Worm (Caenorhabditis elegans) whole organism, early embryonic: Measurements from ENCODE around the gene rps-1.

Experiments used
- B0310.2 ChIP-seq: sonication (generic microtip); optimal IDR thresholded peaks from 2 replicates; lab custom pipeline; 2016; ENCODE audit warnings: mild to moderate bottlenecking, missing genetic modification characterization, missing compliant biosample characterization
- F13C5.2 ChIP-seq: sonication (generic microtip); optimal IDR thresholded peaks from 2 replicates; lab custom pipeline; 2017; ENCODE audit warnings: mild to moderate bottlenecking, missing genetic modification characterization, inconsistent platforms, missing compliant biosample characterization
- aly-1 ChIP-seq: sonication (generic microtip); optimal IDR thresholded peaks from 2 replicates; lab custom pipeline; 2016; ENCODE audit warnings: missing genetic modification characterization, missing compliant biosample characterization
- ama-1 ChIP-seq: fragments of 150-350 bp; optimal IDR thresholded peaks from 2 replicates; lab custom pipeline; 2014
- ceh-13 ChIP-seq: fragments of 200-800 bp; sonication (Bioruptor generic); optimal IDR thresholded peaks from 2 replicates; lab custom pipeline; 2018; ENCODE audit warnings: mild to moderate bottlenecking, missing genetic modification characterization, missing compliant biosample characterization
- ceh-36 ChIP-seq: sonication (generic microtip); optimal IDR thresholded peaks from 2 replicates; lab custom pipeline; 2016; ENCODE audit warnings: missing genetic modification characterization, inconsistent platforms, missing compliant biosample characterization
- ets-7 ChIP-seq: sonication (generic microtip); optimal IDR thresholded peaks from 2 replicates; lab custom pipeline; 2016; ENCODE audit warnings: missing genotype, missing genetic modification characterization, missing compliant biosample characterization
- flt-1 ChIP-seq: fragments of 200-800 bp; sonication (Bioruptor generic); IDR thresholded peaks from 2 replicates; pipeline ENCODE4 v1.3.6; 2022; ENCODE audit warnings: missing genetic modification characterization, missing compliant biosample characterization
- hmbx-1 ChIP-seq: sonication (generic microtip); optimal IDR thresholded peaks from 2 replicates; lab custom pipeline; 2016; ENCODE audit warnings: mild to moderate bottlenecking, missing genetic modification characterization, missing compliant biosample characterization
- hmg-4 ChIP-seq: fragments of 200-800 bp; sonication (Bioruptor generic); optimal IDR thresholded peaks from 2 replicates; lab custom pipeline; 2018; ENCODE audit warnings: mild to moderate bottlenecking, missing genetic modification characterization, missing compliant biosample characterization
- hnd-1 ChIP-seq: sonication (generic microtip); optimal IDR thresholded peaks from 2 replicates; lab custom pipeline; 2016; ENCODE audit warnings: missing genetic modification characterization, missing compliant biosample characterization
- pes-1 ChIP-seq: fragments of 200-800 bp; sonication (Bioruptor generic); IDR thresholded peaks from 2 replicates; pipeline ENCODE4 v1.3.6; 2022; ENCODE audit warnings: missing genetic modification reagents, missing genetic modification characterization, missing compliant biosample characterization
- scrt-1 ChIP-seq: fragments of 200-800 bp; sonication (Bioruptor generic); IDR thresholded peaks from 2 replicates; pipeline ENCODE4 v1.3.6; 2022; ENCODE audit warnings: missing genetic modification characterization, missing compliant biosample characterization
- sea-1 ChIP-seq: fragments of 200-800 bp; sonication (Bioruptor generic); conservative IDR thresholded peaks from 2 replicates; pipeline ENCODE4 v1.3.6; 2022; ENCODE audit warnings: missing genetic modification characterization, missing compliant biosample characterization
- tbx-11 ChIP-seq: fragments of 200-800 bp; sonication (Bioruptor generic); IDR thresholded peaks from 2 replicates; pipeline ENCODE4 v1.3.6; 2022; ENCODE audit warnings: missing genetic modification characterization, missing compliant biosample characterization
- tbx-37 ChIP-seq: fragments of 200-800 bp; sonication (Bioruptor generic); conservative IDR thresholded peaks from 2 replicates; pipeline ENCODE4 v1.3.6; 2022; ENCODE audit warnings: missing genetic modification reagents, missing genetic modification characterization, missing compliant biosample characterization
- tra-4 ChIP-seq: sonication (generic microtip); optimal IDR thresholded peaks from 2 replicates; lab custom pipeline; 2017; ENCODE audit warnings: missing genetic modification characterization, missing compliant biosample characterization

The rps-1 gene

DNA sequence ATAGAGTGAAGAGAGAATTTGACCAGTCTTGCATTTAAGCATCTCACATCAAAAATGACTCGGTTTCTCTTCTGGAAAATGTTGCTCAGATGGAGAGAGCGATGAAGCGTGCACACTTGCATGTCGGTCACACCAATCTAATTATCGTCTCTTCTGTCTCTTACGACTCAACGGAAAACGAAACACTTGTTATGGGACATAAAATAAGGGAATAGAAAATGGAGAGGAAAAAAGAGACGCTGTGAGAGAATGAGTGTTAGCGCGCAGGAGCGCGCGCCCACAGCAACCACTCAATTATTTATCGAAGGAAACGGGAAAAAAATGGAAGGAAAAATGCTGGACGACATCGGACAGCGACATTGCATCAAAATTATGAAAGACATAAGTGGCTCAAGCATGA, 30.0 kb downstream of the rps-1 start:
- no peak for TF ChIP-seq ceh-13
- TF ChIP-seq hmg-4 (GFP tag; lab: Kevin White, UChicago), result no peak
- no peak for TF ChIP-seq tbx-37 (GFP tag; lab: Robert Waterston, UW)
- no peak for TF ChIP-seq pes-1 (GFP tag; lab: Robert Waterston, UW)
- TF ChIP-seq hnd-1 (tag; lab: Kevin White, UChicago), result no peak
- no peak for TF ChIP-seq ets-7 (tag; lab: Kevin White, UChicago)
- TF ChIP-seq ceh-36 (tag; lab: Kevin White, UChicago), result no peak
- TF ChIP-seq hmbx-1, result no peak

DNA sequence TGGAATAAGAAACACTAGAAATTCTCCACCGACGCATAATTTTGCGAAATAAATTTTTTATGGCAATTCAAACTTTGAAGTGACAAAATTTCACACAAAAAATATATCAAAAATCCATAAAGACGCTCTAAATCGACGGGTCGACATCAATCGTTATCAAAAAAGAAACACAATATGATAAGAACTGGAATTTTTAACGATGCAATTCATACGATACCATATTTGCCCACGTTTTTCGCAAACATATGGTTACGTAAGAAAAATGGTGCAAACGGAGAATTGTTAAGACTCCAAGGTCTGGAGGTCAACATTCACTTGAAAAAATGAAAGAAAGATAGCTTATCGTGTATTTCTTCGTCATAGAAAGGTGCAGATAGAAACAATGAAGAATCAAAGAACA, 30.4 kb downstream of the rps-1 start:
- TF ChIP-seq B0310.2 (tag; lab: Kevin White, UChicago) (no peak), hmbx-1 (no peak), pes-1 (GFP tag; lab: Robert Waterston, UW) (no peak), ceh-36 (tag; lab: Kevin White, UChicago) (no peak), tra-4 (tag; lab: Kevin White, UChicago) (no peak), tbx-37 (GFP tag; lab: Robert Waterston, UW) (no peak), tbx-11 (GFP tag; lab: Robert Waterston, UW) (no peak), ets-7 (tag; lab: Kevin White, UChicago) (no peak)

DNA sequence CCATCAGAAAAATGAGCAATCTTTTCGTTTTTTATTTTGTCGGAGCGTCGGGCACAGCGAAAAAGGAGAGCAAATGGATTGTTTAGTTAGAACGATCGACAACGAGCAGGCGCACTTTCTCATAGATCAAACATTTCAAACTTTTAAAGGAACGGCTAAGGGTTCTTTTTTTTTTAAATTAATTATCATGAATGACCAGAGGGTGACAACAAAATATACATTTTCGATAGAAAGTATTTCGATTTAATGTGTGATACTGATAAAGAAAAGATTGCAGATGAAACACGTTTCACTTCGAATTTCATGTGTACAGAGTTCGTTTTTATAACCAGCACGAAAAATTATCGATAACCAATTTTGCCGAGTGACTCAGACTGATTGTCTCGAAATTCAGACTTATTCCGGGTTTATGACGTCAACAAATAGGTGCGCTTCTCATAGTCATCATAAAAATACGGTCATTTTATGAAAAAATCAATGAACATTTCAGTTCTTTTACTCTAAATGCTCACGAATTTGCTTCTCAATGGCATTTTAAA, 30.9 kb downstream of the rps-1 start:
- TF ChIP-seq ama-1 (lab: Kevin White, UChicago) (no peak), hmg-4 (GFP tag; lab: Kevin White, UChicago) (no peak), tra-4 (tag; lab: Kevin White, UChicago) (no peak)

DNA sequence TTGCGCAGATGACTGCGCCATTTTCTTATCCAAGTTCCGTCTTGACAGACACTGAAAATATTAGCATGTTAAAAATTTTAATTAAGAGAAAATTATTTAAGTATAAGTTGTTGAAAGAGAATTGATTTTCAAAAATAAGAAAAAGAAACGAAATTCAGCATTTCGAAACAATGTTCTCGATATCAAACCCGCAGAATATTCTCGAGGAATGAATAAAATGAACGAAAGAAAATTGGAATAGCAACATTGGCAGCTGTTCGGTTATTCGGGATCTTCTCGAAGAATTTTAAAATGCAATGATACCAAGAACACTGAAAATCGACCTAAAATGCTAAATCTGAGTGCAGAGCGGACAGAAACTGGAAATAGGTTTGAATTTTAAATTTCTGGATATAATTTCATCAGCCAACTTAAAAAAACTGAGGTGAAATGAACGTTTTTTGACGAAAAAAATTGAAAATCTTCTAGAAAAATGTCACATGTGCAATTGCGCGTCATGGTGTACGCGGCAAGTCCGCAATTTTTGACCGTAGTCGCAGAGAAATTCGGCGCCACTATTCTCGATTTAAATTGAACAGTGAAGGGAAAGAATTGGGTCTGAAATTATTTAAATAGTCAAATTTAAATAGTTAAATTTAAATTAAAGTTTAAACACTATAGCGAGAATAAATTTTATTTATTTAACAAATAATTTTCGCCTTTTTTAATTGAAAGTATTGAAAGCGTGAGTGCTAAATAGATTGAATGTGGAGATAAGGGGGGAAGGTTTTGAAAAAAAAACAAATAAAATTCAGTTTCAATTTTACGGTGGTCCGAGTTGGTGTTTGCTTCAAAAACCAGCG, 32.6 kb downstream of the rps-1 start, which contains the start of the genes cct-5 and F25F2.1:
TSS of gene cct-5 (minus strand) at position 51 of the 842 bp plus-strand sequence.
TSS of gene F25F2.1 (plus strand) at position 792 of the 842 bp plus-strand sequence.
- TF ChIP-seq ceh-13 (peak; percentile 1), F13C5.2 (peak; percentile 66), hmbx-1 (no peak)

DNA sequence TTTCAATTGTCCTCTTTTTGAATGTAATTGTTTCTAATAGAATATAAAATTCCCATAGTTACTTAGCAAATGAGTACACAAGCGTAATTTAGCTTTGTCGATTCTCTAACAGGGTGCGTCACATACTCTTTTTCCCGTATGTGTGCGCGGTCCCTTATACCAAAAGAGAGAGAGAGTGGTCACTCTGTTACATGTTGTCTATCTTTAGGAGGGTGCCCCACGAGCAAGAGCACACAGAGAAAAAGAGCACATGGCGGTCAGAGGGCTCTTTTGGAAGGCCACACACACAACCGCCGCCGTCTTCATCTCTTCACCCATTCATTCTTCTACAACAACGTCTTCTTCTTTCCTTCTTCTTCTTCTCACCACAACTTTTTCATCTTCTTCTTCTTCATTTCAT, 38.2 kb downstream of the rps-1 start:
- no peak for TF ChIP-seq B0310.2 (tag; lab: Kevin White, UChicago)
- peak; percentile 63 for TF ChIP-seq hmg-4 (GFP tag; lab: Kevin White, UChicago)
- peak; percentile 7 for TF ChIP-seq F13C5.2

DNA sequence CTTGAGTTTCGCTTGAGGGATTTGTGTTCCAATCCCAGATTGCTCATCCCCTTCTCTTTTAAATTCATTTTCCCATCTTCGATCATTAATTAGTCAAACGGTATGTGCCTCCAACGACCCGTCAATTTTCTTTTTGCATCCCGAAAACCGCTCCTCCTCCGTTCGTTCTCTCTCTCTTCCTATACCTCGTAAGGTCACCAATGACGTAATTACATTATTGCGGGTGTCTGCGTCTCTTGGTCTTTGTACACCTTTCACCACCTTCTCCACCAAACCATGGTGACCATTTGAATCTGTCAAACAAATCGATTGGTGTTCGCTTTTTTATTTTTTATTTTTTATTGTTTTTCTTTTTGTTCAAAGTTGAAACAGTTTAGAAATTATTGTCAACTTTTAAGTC, 39.5 kb downstream of the rps-1 start:
- peak; percentile 5 for TF ChIP-seq hmg-4 (GFP tag; lab: Kevin White, UChicago)
- TF ChIP-seq ama-1 (lab: Kevin White, UChicago), result no peak

DNA sequence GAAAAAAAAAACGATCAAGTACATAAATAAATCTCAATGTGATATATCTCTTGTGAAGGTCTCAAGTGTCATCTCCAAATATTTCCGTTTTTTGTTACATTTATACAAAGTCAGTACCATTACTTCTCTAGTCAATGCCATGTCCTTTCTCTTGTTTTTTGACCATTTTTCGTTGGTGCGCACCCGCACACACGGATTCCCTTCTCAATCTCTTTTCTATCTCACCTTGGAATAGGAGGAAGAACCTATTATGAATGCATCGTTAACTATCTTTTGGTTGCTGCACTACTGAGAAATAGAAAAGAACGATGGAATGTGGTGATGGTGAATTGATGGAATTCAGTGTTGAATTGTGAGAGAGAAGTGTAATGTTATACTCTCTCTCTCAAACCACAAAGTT, 42.1 kb downstream of the rps-1 start:
- TF ChIP-seq F13C5.2 (no peak), ama-1 (lab: Kevin White, UChicago) (no peak), scrt-1 (no peak), ets-7 (tag; lab: Kevin White, UChicago) (no peak), tbx-11 (GFP tag; lab: Robert Waterston, UW) (no peak), tra-4 (tag; lab: Kevin White, UChicago) (no peak), sea-1 (no peak), ceh-36 (tag; lab: Kevin White, UChicago) (no peak), ceh-13 (no peak), tbx-37 (GFP tag; lab: Robert Waterston, UW) (no peak), flt-1 (no peak), pes-1 (GFP tag; lab: Robert Waterston, UW) (no peak), hmbx-1 (no peak), aly-1 (tag; lab: Kevin White, UChicago) (no peak), hmg-4 (GFP tag; lab: Kevin White, UChicago) (no peak)

DNA sequence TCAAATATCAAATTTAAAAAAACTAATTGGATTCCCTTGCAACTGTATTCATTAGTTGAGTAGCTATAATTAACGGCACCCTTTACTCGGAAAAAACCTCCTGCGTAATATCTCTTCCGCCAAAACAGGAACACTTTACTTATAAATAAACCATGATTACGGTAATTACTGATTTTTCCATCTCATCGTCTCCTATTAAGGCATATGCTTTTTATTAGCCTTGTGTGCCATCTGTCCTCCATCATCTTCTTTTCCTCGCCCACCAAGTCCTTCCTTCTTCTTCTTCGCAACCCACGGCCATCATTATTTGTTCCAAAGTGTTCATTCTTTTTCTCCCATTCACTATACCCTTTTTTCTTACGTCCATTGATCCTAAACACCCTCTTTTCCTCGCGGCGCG, 43.7 kb downstream of the rps-1 start:
- TF ChIP-seq hmg-4 (GFP tag; lab: Kevin White, UChicago) (peak; percentile 30), hnd-1 (tag; lab: Kevin White, UChicago) (no peak), ceh-13 (no peak)

DNA sequence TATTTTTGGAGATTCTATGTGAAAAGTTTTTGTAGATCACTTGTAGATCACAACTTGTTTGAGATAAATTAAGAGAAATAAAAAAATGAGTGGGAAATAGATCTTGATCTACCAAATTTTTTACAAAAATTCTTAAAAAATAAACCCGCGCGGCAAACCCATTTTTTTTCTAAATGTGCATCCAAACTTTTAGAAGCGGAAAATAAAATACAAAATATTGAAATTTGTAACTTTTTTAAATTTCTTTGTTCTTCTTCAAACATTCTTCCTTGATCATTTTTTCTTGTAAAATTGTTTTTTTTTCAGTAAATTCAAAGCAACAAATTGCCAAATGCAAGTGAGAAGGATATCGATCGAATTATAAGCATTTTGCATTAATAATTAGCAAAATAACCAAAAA, 44.3 kb downstream of the rps-1 start, which contains the start of gene cdh-4:
TSS of gene cdh-4 (plus strand) at position 301 of the 400 bp plus-strand sequence.
- no peak for TF ChIP-seq tbx-11 (GFP tag; lab: Robert Waterston, UW)
- TF ChIP-seq ama-1 (lab: Kevin White, UChicago), result no peak
- no peak for TF ChIP-seq tbx-37 (GFP tag; lab: Robert Waterston, UW)
- no peak for TF ChIP-seq ceh-36 (tag; lab: Kevin White, UChicago)
- no peak for TF ChIP-seq hmg-4 (GFP tag; lab: Kevin White, UChicago)
- no peak for TF ChIP-seq pes-1 (GFP tag; lab: Robert Waterston, UW)
- TF ChIP-seq hmbx-1, result no peak
- TF ChIP-seq aly-1 (tag; lab: Kevin White, UChicago), result no peak
- no peak for TF ChIP-seq tra-4 (tag; lab: Kevin White, UChicago)
- no peak for TF ChIP-seq ets-7 (tag; lab: Kevin White, UChicago)
- TF ChIP-seq scrt-1, result no peak
- no peak for TF ChIP-seq ceh-13
- TF ChIP-seq F13C5.2, result no peak
